Worm (Caenorhabditis elegans) whole organism, L1 larva: Measurements from ENCODE around the gene del-5.

Source experiments
- C04F5.9 ChIP-seq: sonication (generic microtip); optimal IDR thresholded peaks from 2 replicates; lab custom pipeline; 2016; ENCODE audit warnings: missing genetic modification characterization, missing compliant biosample characterization
- Y116A8C.19 ChIP-seq: sonication (generic microtip); optimal IDR thresholded peaks from 2 replicates; lab custom pipeline; 2016; ENCODE audit warnings: missing compliant biosample characterization, missing genetic modification characterization, borderline replicate concordance
- aha-1 ChIP-seq: fragments of 150-350 bp; optimal IDR thresholded peaks from 2 replicates; lab custom pipeline; 2014; ENCODE audit warnings: missing biosample characterization, missing genetic modification characterization
- aly-2 ChIP-seq: fragments of 150-350 bp; optimal IDR thresholded peaks from 2 replicates; lab custom pipeline; 2014; ENCODE audit warnings: missing biosample characterization, missing genetic modification characterization
- ceh-82 ChIP-seq, 3 experiments: fragments of 150-350 bp in 1 of 3; sonication (generic microtip) in 2 of 3; optimal IDR thresholded peaks; 2 replicates each; lab custom pipeline; 2014 to 2017; ENCODE audit warnings: missing biosample characterization in 3 of 3, missing genetic modification characterization in 3 of 3
- ces-1 ChIP-seq: fragments of 150-350 bp; optimal IDR thresholded peaks from 2 replicates; lab custom pipeline; 2014; ENCODE audit warnings: missing biosample characterization, missing genetic modification reagents, missing genetic modification characterization
- dsc-1 ChIP-seq: sonication (generic microtip); optimal IDR thresholded peaks from 2 replicates; lab custom pipeline; 2016; ENCODE audit warnings: mild to moderate bottlenecking, missing genetic modification characterization, missing compliant biosample characterization
- efl-1 ChIP-seq, 4 experiments: fragments of 150-350 bp; optimal IDR thresholded peaks in 3 of 4; peaks in 1 of 4; 1 replicate in 1 of 4; 2 replicates in 3 of 4; lab custom pipeline; 2014; ENCODE audit warnings: missing biosample characterization in 2 of 4, missing genetic modification characterization in 2 of 4, missing genetic modification reagents in 2 of 4
- egl-13 ChIP-seq: sonication (generic microtip); optimal IDR thresholded peaks from 2 replicates; lab custom pipeline; 2016; ENCODE audit warnings: missing genotype, missing genetic modification reagents, missing genetic modification characterization, missing compliant biosample characterization
- egl-27 ChIP-seq, 2 experiments: fragments of 150-350 bp in 1 of 2; sonication (generic microtip); optimal IDR thresholded peaks; 3 replicates each; lab custom pipeline; 2017 to 2018; ENCODE audit warnings: missing biosample characterization in 2 of 2, missing genetic modification characterization in 2 of 2, missing genetic modification reagents in 2 of 2
- elt-2 ChIP-seq: sonication (generic microtip); optimal IDR thresholded peaks from 2 replicates; lab custom pipeline; 2016; ENCODE audit warnings: missing genetic modification characterization, mild to moderate bottlenecking, inconsistent platforms, missing compliant biosample characterization, missing genetic modification reagents
- ets-5 ChIP-seq: fragments of 200-800 bp; sonication (Bioruptor generic); IDR thresholded peaks from 2 replicates; pipeline ENCODE4 v1.3.6; 2022; ENCODE audit warnings: missing genetic modification characterization, missing compliant biosample characterization
- fkh-10 ChIP-seq: sonication (generic microtip); optimal IDR thresholded peaks from 2 replicates; lab custom pipeline; 2017; ENCODE audit warnings: missing biosample characterization, missing genetic modification reagents, missing genetic modification characterization
- fkh-4 ChIP-seq: sonication (generic microtip); optimal IDR thresholded peaks from 2 replicates; lab custom pipeline; 2016; ENCODE audit warnings: missing compliant biosample characterization, missing genetic modification characterization, borderline replicate concordance
- fkh-8 ChIP-seq: sonication (generic microtip); optimal IDR thresholded peaks from 2 replicates; lab custom pipeline; 2016; ENCODE audit warnings: mild to moderate bottlenecking, missing genetic modification characterization, missing compliant biosample characterization
- grh-1 ChIP-seq: fragments of 200-800 bp; sonication (Bioruptor generic); IDR thresholded peaks from 2 replicates; pipeline ENCODE4 v1.3.6; 2022; ENCODE audit warnings: missing genetic modification reagents, missing genetic modification characterization, missing compliant biosample characterization
- hpl-2 ChIP-seq: fragments of 150-350 bp; optimal IDR thresholded peaks from 2 replicates; lab custom pipeline; 2014; ENCODE audit warnings: missing biosample characterization, missing genetic modification reagents, missing genetic modification characterization
- irx-1 ChIP-seq: sonication (generic microtip); optimal IDR thresholded peaks from 2 replicates; lab custom pipeline; 2016; ENCODE audit warnings: missing genetic modification characterization, missing compliant biosample characterization
- jun-1 ChIP-seq: fragments of 150-350 bp; optimal IDR thresholded peaks from 2 replicates; lab custom pipeline; 2014; ENCODE audit warnings: missing biosample characterization, missing genetic modification reagents, missing genetic modification characterization
- lin-14 ChIP-seq: fragments of 200-800 bp; sonication (Bioruptor generic); optimal IDR thresholded peaks from 2 replicates; lab custom pipeline; 2018; ENCODE audit warnings: mild to moderate bottlenecking, missing genetic modification characterization, moderate library complexity, missing compliant biosample characterization
- lin-15B ChIP-seq: fragments of 150-350 bp; sonication (generic microtip); optimal IDR thresholded peaks from 3 replicates; lab custom pipeline; 2014; ENCODE audit warnings: missing biosample characterization, missing genetic modification characterization
- lin-35 ChIP-seq, 2 experiments: fragments of 150-350 bp; optimal IDR thresholded peaks; 2 replicates each; lab custom pipeline; 2014; ENCODE audit warnings: missing biosample characterization in 2 of 2, missing genetic modification characterization in 2 of 2, missing genetic modification reagents in 2 of 2
- lir-3 ChIP-seq: sonication (generic microtip); optimal IDR thresholded peaks from 2 replicates; lab custom pipeline; 2016; ENCODE audit warnings: mild to moderate bottlenecking, missing genetic modification characterization, moderate library complexity, missing compliant biosample characterization; ENCODE audit not compliant: poor library complexity
- lsy-2 ChIP-seq, 2 experiments: fragments of 150-350 bp; optimal IDR thresholded peaks; 2 replicates each; lab custom pipeline; 2014; ENCODE audit warnings: missing biosample characterization in 2 of 2, missing genetic modification characterization in 2 of 2
- mdl-1 ChIP-seq, 2 experiments: fragments of 150-350 bp; optimal IDR thresholded peaks; 2 replicates each; lab custom pipeline; 2014 to 2017; ENCODE audit warnings: missing biosample characterization in 2 of 2, missing genetic modification characterization in 2 of 2, inconsistent platforms in 1 of 2
- mep-1 ChIP-seq: fragments of 150-350 bp; optimal IDR thresholded peaks from 2 replicates; lab custom pipeline; 2014; ENCODE audit warnings: missing biosample characterization, missing genetic modification characterization
- nhr-11 ChIP-seq: fragments of 150-350 bp; optimal IDR thresholded peaks from 2 replicates; lab custom pipeline; 2014; ENCODE audit warnings: missing biosample characterization, missing genetic modification characterization
- nhr-12 ChIP-seq: sonication (generic microtip); optimal IDR thresholded peaks from 2 replicates; lab custom pipeline; 2017; ENCODE audit warnings: missing biosample characterization, missing genetic modification characterization
- nhr-19 ChIP-seq: fragments of 200-800 bp; sonication (Bioruptor generic); conservative IDR thresholded peaks from 2 replicates; pipeline ENCODE4 v1.3.6; 2022; ENCODE audit warnings: missing genetic modification characterization, missing compliant biosample characterization
- nhr-20 ChIP-seq: sonication (generic microtip); optimal IDR thresholded peaks from 2 replicates; lab custom pipeline; 2016; ENCODE audit warnings: mild to moderate bottlenecking, missing genetic modification characterization, missing compliant biosample characterization
- nhr-47 ChIP-seq: sonication (generic microtip); optimal IDR thresholded peaks from 2 replicates; lab custom pipeline; 2016; ENCODE audit warnings: mild to moderate bottlenecking, missing genetic modification characterization, moderate library complexity, missing compliant biosample characterization
- nhr-71 ChIP-seq: sonication (generic microtip); optimal IDR thresholded peaks from 2 replicates; lab custom pipeline; 2016; ENCODE audit warnings: mild to moderate bottlenecking, missing genetic modification characterization, moderate library complexity, missing compliant biosample characterization
- nhr-77 ChIP-seq: fragments of 150-350 bp; optimal IDR thresholded peaks from 2 replicates; lab custom pipeline; 2014; ENCODE audit warnings: missing biosample characterization, missing genetic modification characterization
- nhr-84 ChIP-seq: sonication (generic microtip); optimal IDR thresholded peaks from 2 replicates; lab custom pipeline; 2017; ENCODE audit warnings: missing biosample characterization, missing genetic modification characterization
- nhr-85 ChIP-seq: sonication (generic microtip); peaks from one replicate; lab custom pipeline; 2016; ENCODE audit warnings: missing genetic modification characterization, inconsistent platforms, missing compliant biosample characterization
- rnt-1 ChIP-seq: sonication (generic microtip); optimal IDR thresholded peaks from 2 replicates; lab custom pipeline; 2016; ENCODE audit warnings: mild to moderate bottlenecking, missing genetic modification characterization, moderate library complexity, missing compliant biosample characterization
- skn-1 ChIP-seq: fragments of 150-350 bp; optimal IDR thresholded peaks from 2 replicates; lab custom pipeline; 2014; ENCODE audit warnings: missing biosample characterization, missing genetic modification characterization
- snu-23 ChIP-seq: sonication (generic microtip); optimal IDR thresholded peaks from 2 replicates; lab custom pipeline; 2016; ENCODE audit warnings: missing genetic modification characterization, missing compliant biosample characterization
- swsn-7 ChIP-seq: sonication (generic microtip); optimal IDR thresholded peaks from 2 replicates; lab custom pipeline; 2016; ENCODE audit warnings: missing genetic modification characterization, missing compliant biosample characterization
- tbx-2 ChIP-seq: sonication (generic microtip); optimal IDR thresholded peaks from 2 replicates; lab custom pipeline; 2016; ENCODE audit warnings: missing genetic modification characterization, missing compliant biosample characterization
- unc-130 ChIP-seq: fragments of 150-350 bp; optimal IDR thresholded peaks from 2 replicates; lab custom pipeline; 2017; ENCODE audit warnings: missing biosample characterization, missing genetic modification characterization, inconsistent platforms
- unc-30 ChIP-seq: sonication (generic microtip); optimal IDR thresholded peaks from 2 replicates; lab custom pipeline; 2017; ENCODE audit warnings: missing biosample characterization, missing genetic modification characterization
- unc-62 ChIP-seq: fragments of 150-350 bp; optimal IDR thresholded peaks from 2 replicates; lab custom pipeline; 2014; ENCODE audit warnings: missing biosample characterization, missing genetic modification reagents, missing genetic modification characterization
- unc-86 ChIP-seq: sonication (generic microtip); optimal IDR thresholded peaks from 2 replicates; lab custom pipeline; 2016; ENCODE audit warnings: missing genetic modification characterization, missing compliant biosample characterization
- zag-1 ChIP-seq: fragments of 150-350 bp; optimal IDR thresholded peaks from 2 replicates; lab custom pipeline; 2014; ENCODE audit warnings: missing biosample characterization, missing genetic modification characterization
- ztf-11 ChIP-seq, 2 experiments: sonication (generic microtip); optimal IDR thresholded peaks; 2 replicates each; lab custom pipeline; 2016 to 2017; ENCODE audit warnings: missing genetic modification characterization in 2 of 2, missing biosample characterization in 1 of 2, missing compliant biosample characterization in 1 of 2
- ztf-4 ChIP-seq: fragments of 150-350 bp; optimal IDR thresholded peaks from 2 replicates; lab custom pipeline; 2014; ENCODE audit warnings: missing biosample characterization, missing genetic modification characterization

Gene del-5

ce11 chrX:11035563-11035962 is 27.6 kb upstream of the del-5 start:
- TF ChIP-seq irx-1 = no peak
- TF ChIP-seq nhr-84 (tag; lab: Kevin White, UChicago) = no peak
- no peak for TF ChIP-seq nhr-77 (tag; lab: Kevin White, UChicago)
- TF ChIP-seq lir-3 (tag; lab: Kevin White, UChicago) = no peak
- peak; percentile 36 for TF ChIP-seq snu-23
- no peak for TF ChIP-seq efl-1 (optimal IDR thresholded peaks at IDR 0.05; lab: Kevin White, UChicago)
- no peak for TF ChIP-seq efl-1 (GFP tag; optimal IDR thresholded peaks at IDR 0.05 in 1 of 2; lab: Kevin White, UChicago)
- peak; percentile 85 for TF ChIP-seq lin-14
- TF ChIP-seq mep-1 (tag; lab: Kevin White, UChicago) = peak; percentile 10
- TF ChIP-seq nhr-71 (tag; lab: Kevin White, UChicago) = peak; percentile 72
- TF ChIP-seq zag-1 (tag; lab: Kevin White, UChicago) = no peak
- peak; percentile 68 for TF ChIP-seq rnt-1 (tag; lab: Kevin White, UChicago)
- TF ChIP-seq fkh-10 (GFP tag; lab: Kevin White, UChicago) = no peak
- peak in 1 of 2 experiments; percentile 18 for TF ChIP-seq mdl-1 (tag; optimal IDR thresholded peaks at IDR 0.05; lab: Kevin White, UChicago)
- peak in 1 of 2 experiments; percentile 18 for TF ChIP-seq lsy-2 (tag; optimal IDR thresholded peaks at IDR 0.05; lab: Kevin White, UChicago)
- peak; percentile 16 for TF ChIP-seq nhr-20 (tag; lab: Kevin White, UChicago)
- TF ChIP-seq nhr-19 (GFP tag; lab: Robert Waterston, UW) = peak; percentile 46
- TF ChIP-seq egl-27 (tag; optimal IDR thresholded peaks at IDR 0.05; lab: Kevin White, UChicago) = no peak
- TF ChIP-seq unc-130 (tag; lab: Kevin White, UChicago) = peak; percentile 4

ce11 chrX:11034430-11035117 is 26.6 kb upstream of the del-5 start:
- TF ChIP-seq lsy-2 (tag; optimal IDR thresholded peaks at IDR 0.05; lab: Kevin White, UChicago) (peak in 1 of 2 experiments; percentile 19), nhr-11 (tag; lab: Kevin White, UChicago) (no peak), tbx-2 (tag; lab: Kevin White, UChicago) (peak; percentile 40), fkh-10 (GFP tag; lab: Kevin White, UChicago) (peak; percentile 72), C04F5.9 (tag; lab: Kevin White, UChicago) (no peak), lin-35 (GFP tag; optimal IDR thresholded peaks at IDR 0.05; lab: Kevin White, UChicago) (peak in 1 of 2 experiments; percentile 7), nhr-71 (tag; lab: Kevin White, UChicago) (peak; percentile 35), skn-1 (tag; lab: Kevin White, UChicago) (no peak), hpl-2 (GFP tag; lab: Kevin White, UChicago) (no peak), snu-23 (peak; percentile 44), zag-1 (tag; lab: Kevin White, UChicago) (no peak), ztf-4 (tag; lab: Kevin White, UChicago) (no peak), grh-1 (GFP tag; lab: Robert Waterston, UW) (no peak), nhr-20 (tag; lab: Kevin White, UChicago) (peak; percentile 4), unc-62 (GFP tag; lab: Kevin White, UChicago) (no peak), ztf-11 (tag; optimal IDR thresholded peaks at IDR 0.05; lab: Kevin White, UChicago) (no peak), nhr-47 (tag; lab: Kevin White, UChicago) (peak; percentile 40), fkh-4 (tag; lab: Kevin White, UChicago) (no peak), fkh-8 (tag; lab: Kevin White, UChicago) (peak; percentile 27), egl-13 (tag; lab: Kevin White, UChicago) (no peak), elt-2 (peak; percentile 17), irx-1 (no peak), lin-15B (no peak), unc-86 (peak; percentile 19), unc-30 (tag; lab: Kevin White, UChicago) (no peak), nhr-77 (tag; lab: Kevin White, UChicago) (no peak), aha-1 (tag; lab: Kevin White, UChicago) (no peak), lir-3 (tag; lab: Kevin White, UChicago) (no peak), Y116A8C.19 (tag; lab: Kevin White, UChicago) (no peak), jun-1 (no peak), ets-5 (GFP tag; lab: Robert Waterston, UW) (no peak), nhr-12 (tag; lab: Kevin White, UChicago) (no peak), ces-1 (no peak), dsc-1 (peak; percentile 6), lin-14 (peak; percentile 83), rnt-1 (tag; lab: Kevin White, UChicago) (peak; percentile 18), ceh-82 (tag; optimal IDR thresholded peaks at IDR 0.05; lab: Kevin White, UChicago) (peak in 2 of 3 experiments; percentile 40 to 48), nhr-85 (tag; lab: Kevin White, UChicago) (no peak), egl-27 (tag; optimal IDR thresholded peaks at IDR 0.05; lab: Kevin White, UChicago) (no peak), aly-2 (tag; lab: Kevin White, UChicago) (no peak), mep-1 (tag; lab: Kevin White, UChicago) (peak; percentile 12), swsn-7 (tag; lab: Kevin White, UChicago) (peak; percentile 40), nhr-84 (tag; lab: Kevin White, UChicago) (no peak)
